Fruit fly (Drosophila melanogaster): Measurements from ENCODE around the gene Unc-76.

DNA sequence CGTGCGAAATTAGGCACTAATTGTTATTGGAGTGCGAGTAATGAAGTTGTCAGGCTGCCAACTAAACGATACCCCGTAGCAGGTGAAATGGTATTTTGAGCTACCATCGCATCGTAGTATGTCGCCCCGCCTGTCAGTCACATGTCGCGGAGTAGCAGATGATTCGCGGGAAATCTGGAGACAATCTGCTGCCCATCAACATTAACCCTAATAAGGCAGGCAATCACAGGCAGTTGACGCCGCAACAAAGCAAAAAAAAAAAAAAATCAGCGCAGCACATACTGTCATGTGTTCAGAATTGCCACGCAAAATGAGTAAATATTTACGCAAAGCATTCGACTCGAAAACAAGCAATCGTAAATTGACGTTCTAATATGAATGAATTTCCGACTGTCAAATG is 23.4 kb downstream of the Unc-76 start:
- TF ChIP-seq psq (GFP tag; optimal IDR thresholded peaks at IDR 0.05), result no peak
- TF ChIP-seq HLH106 (tag; optimal IDR thresholded peaks at IDR 0.05), result no peak
- TF ChIP-seq fru (GFP tag; optimal IDR thresholded peaks at IDR 0.05), result no peak
- no peak for TF ChIP-seq usp (GFP tag; optimal IDR thresholded peaks at IDR 0.05)
- no peak for TF ChIP-seq Abd-B (GFP tag; optimal IDR thresholded peaks at IDR 0.05)
- TF ChIP-seq GATAd (GFP tag; optimal IDR thresholded peaks at IDR 0.05), result no peak
- no peak for TF ChIP-seq CG32264 (GFP tag; optimal IDR thresholded peaks at IDR 0.05)
- TF ChIP-seq pan (optimal IDR thresholded peaks at IDR 0.05), result no peak
- TF ChIP-seq Dif (GFP tag; optimal IDR thresholded peaks at IDR 0.05; ENCODE audit: partially characterized antibody), result no peak
- TF ChIP-seq CrebA (GFP tag; optimal IDR thresholded peaks at IDR 0.05; ENCODE audit: borderline replicate concordance), result no peak
